Worm (Caenorhabditis elegans) whole organism, young adult: ENCODE data around the gene ugt-62.

Source experiments
- B0261.1 ChIP-seq: sonication (generic microtip); optimal IDR thresholded peaks from 2 replicates; lab custom pipeline; 2016; ENCODE audit warnings: mild to moderate bottlenecking, missing genetic modification characterization, moderate library complexity, missing compliant biosample characterization
- C06A6.2 ChIP-seq: fragments of 200-800 bp; sonication (Bioruptor generic); conservative IDR thresholded peaks from 2 replicates; pipeline ENCODE4 v1.3.6; 2022; ENCODE audit warnings: missing genetic modification characterization, missing compliant biosample characterization
- D2030.7 ChIP-seq: fragments of 200-800 bp; sonication (Bioruptor generic); IDR thresholded peaks from 2 replicates; pipeline ENCODE4 v1.3.6; 2022; ENCODE audit warnings: missing genetic modification reagents, missing genetic modification characterization, missing compliant biosample characterization
- F10E7.11 ChIP-seq: sonication (generic microtip); optimal IDR thresholded peaks from 2 replicates; lab custom pipeline; 2017; ENCODE audit warnings: mild to moderate bottlenecking, missing genetic modification characterization, moderate library complexity, missing compliant biosample characterization
- F23B12.7 ChIP-seq: sonication (generic microtip); optimal IDR thresholded peaks from 2 replicates; lab custom pipeline; 2017; ENCODE audit warnings: missing genetic modification characterization, mild to moderate bottlenecking, missing compliant biosample characterization, antibody characterized with exemption, moderate library complexity; ENCODE audit not compliant: insufficient read depth
- F33H1.4 ChIP-seq: fragments of 200-800 bp; sonication (Bioruptor generic); IDR thresholded peaks from 2 replicates; pipeline ENCODE4 v1.3.6; 2022; ENCODE audit warnings: missing genetic modification reagents, missing genetic modification characterization, missing compliant biosample characterization
- F37B4.10 ChIP-seq: fragments of 200-800 bp; sonication (Bioruptor generic); IDR thresholded peaks from 2 replicates; pipeline ENCODE4 v1.3.6; 2022; ENCODE audit warnings: missing genetic modification characterization, missing compliant biosample characterization
- K12H6.12 ChIP-seq: fragments of 200-800 bp; sonication (Bioruptor generic); optimal IDR thresholded peaks from 2 replicates; lab custom pipeline; 2018; ENCODE audit warnings: mild to moderate bottlenecking, missing genetic modification characterization, missing compliant biosample characterization
- T26A5.8 ChIP-seq: sonication (generic microtip); optimal IDR thresholded peaks from 2 replicates; lab custom pipeline; 2016; ENCODE audit warnings: missing genetic modification characterization, missing compliant biosample characterization
- Y67H2A.10 ChIP-seq: fragments of 200-800 bp; sonication (Bioruptor generic); conservative IDR thresholded peaks from 2 replicates; pipeline ENCODE4 v1.3.6; 2022; ENCODE audit warnings: missing genetic modification reagents, missing genetic modification characterization, missing compliant biosample characterization
- Y79H2A.3 ChIP-seq: fragments of 200-800 bp; sonication (Bioruptor generic); conservative IDR thresholded peaks from 2 replicates; pipeline ENCODE4 v1.3.6; 2022; ENCODE audit warnings: missing genetic modification reagents, missing genetic modification characterization, missing compliant biosample characterization
- Y95B8A.8 ChIP-seq: fragments of 200-800 bp; sonication (Bioruptor generic); IDR thresholded peaks from 2 replicates; pipeline ENCODE4 v1.3.6; 2022; ENCODE audit warnings: missing genetic modification reagents, missing genetic modification characterization, missing compliant biosample characterization
- attf-6 ChIP-seq: fragments of 200-800 bp; sonication (Bioruptor generic); IDR thresholded peaks from 2 replicates; pipeline ENCODE4 v1.3.6; 2022; ENCODE audit warnings: missing genetic modification reagents, missing genetic modification characterization, missing compliant biosample characterization
- bed-1 ChIP-seq: fragments of 200-800 bp; sonication (Bioruptor generic); IDR thresholded peaks from 2 replicates; pipeline ENCODE4 v1.3.6; 2022; ENCODE audit warnings: missing genetic modification reagents, missing genetic modification characterization, missing compliant biosample characterization
- cebp-1 ChIP-seq, 2 experiments: fragments of 200-800 bp in 1 of 2; sonication (Bioruptor generic) in 1 of 2; sonication (generic microtip) in 1 of 2; IDR thresholded peaks in 1 of 2; optimal IDR thresholded peaks in 1 of 2; 2 replicates each; pipeline versions ENCODE4 v1.3.6 to Lab custom; 2017 to 2022; ENCODE audit warnings: missing compliant biosample characterization in 2 of 2, missing genetic modification characterization in 2 of 2, mild to moderate bottlenecking in 1 of 2, missing genetic modification reagents in 1 of 2, moderate library complexity in 1 of 2
- cebp-2 ChIP-seq: fragments of 200-800 bp; sonication (Bioruptor generic); IDR thresholded peaks from 2 replicates; pipeline ENCODE4 v1.3.6; 2022; ENCODE audit warnings: missing genetic modification characterization, missing compliant biosample characterization
- ceh-100 ChIP-seq: fragments of 200-800 bp; sonication (Bioruptor generic); IDR thresholded peaks from 2 replicates; pipeline ENCODE4 v1.3.6; 2022; ENCODE audit warnings: missing genetic modification reagents, missing genetic modification characterization, missing compliant biosample characterization
- ceh-40 ChIP-seq: fragments of 200-800 bp; sonication (Bioruptor generic); IDR thresholded peaks from 2 replicates; pipeline ENCODE4 v1.3.6; 2022; ENCODE audit warnings: missing genetic modification characterization, missing compliant biosample characterization
- ceh-58 ChIP-seq: fragments of 200-800 bp; sonication (Bioruptor generic); IDR thresholded peaks from 2 replicates; pipeline ENCODE4 v1.3.6; 2022; ENCODE audit warnings: missing genetic modification characterization, missing compliant biosample characterization
- ceh-79 ChIP-seq: sonication (generic microtip); optimal IDR thresholded peaks from 2 replicates; lab custom pipeline; 2017; ENCODE audit warnings: mild to moderate bottlenecking, missing genetic modification characterization, missing compliant biosample characterization
- efl-1 ChIP-seq: fragments of 150-350 bp; optimal IDR thresholded peaks from 2 replicates; lab custom pipeline; 2014; ENCODE audit warnings: missing biosample characterization, missing genetic modification reagents, missing genetic modification characterization
- egl-44 ChIP-seq: fragments of 200-800 bp; sonication (Bioruptor generic); IDR thresholded peaks from 2 replicates; pipeline ENCODE4 v1.3.6; 2022; ENCODE audit warnings: missing genetic modification reagents, missing genetic modification characterization, missing compliant biosample characterization
- egrh-3 ChIP-seq: fragments of 200-800 bp; sonication (Bioruptor generic); IDR thresholded peaks from 2 replicates; pipeline ENCODE4 v1.3.6; 2022; ENCODE audit warnings: missing genetic modification reagents, missing genetic modification characterization, missing compliant biosample characterization
- fkh-3 ChIP-seq: sonication (generic microtip); optimal IDR thresholded peaks from 2 replicates; lab custom pipeline; 2016; ENCODE audit warnings: mild to moderate bottlenecking, missing genetic modification characterization, missing compliant biosample characterization
- him-1 ChIP-seq: sonication (generic microtip); optimal IDR thresholded peaks from 2 replicates; lab custom pipeline; 2016; ENCODE audit warnings: missing genotype, missing genetic modification reagents, missing genetic modification characterization, missing compliant biosample characterization
- hlh-26 ChIP-seq: fragments of 200-800 bp; sonication (Bioruptor generic); conservative IDR thresholded peaks from 2 replicates; pipeline ENCODE4 v1.3.6; 2022; ENCODE audit warnings: missing genetic modification reagents, missing genetic modification characterization, missing compliant biosample characterization
- hmg-1.2 ChIP-seq: fragments of 200-800 bp; sonication (Bioruptor generic); IDR thresholded peaks from 2 replicates; pipeline ENCODE4 v1.3.6; 2022; ENCODE audit warnings: missing genetic modification reagents, missing genetic modification characterization, missing compliant biosample characterization
- let-526 ChIP-seq: fragments of 200-800 bp; sonication (Bioruptor generic); IDR thresholded peaks from 2 replicates; pipeline ENCODE4 v1.3.6; 2022; ENCODE audit warnings: missing genetic modification reagents, missing genetic modification characterization, missing compliant biosample characterization
- lin-35 ChIP-seq, 3 experiments: fragments of 150-350 bp in 2 of 3; sonication (generic microtip) in 1 of 3; optimal IDR thresholded peaks; 2 replicates each; lab custom pipeline; 2014 to 2018; ENCODE audit warnings: missing biosample characterization in 3 of 3, missing genetic modification characterization in 3 of 3, missing genetic modification reagents in 3 of 3
- lin-54 ChIP-seq: fragments of 200-800 bp; sonication (Bioruptor generic); optimal IDR thresholded peaks from 2 replicates; lab custom pipeline; 2018; ENCODE audit warnings: mild to moderate bottlenecking, missing genetic modification characterization, missing compliant biosample characterization
- lsl-1 ChIP-seq: fragments of 200-800 bp; sonication (Bioruptor generic); optimal IDR thresholded peaks from 2 replicates; lab custom pipeline; 2018; ENCODE audit warnings: mild to moderate bottlenecking, missing genetic modification characterization, moderate library complexity, missing compliant biosample characterization
- madf-10 ChIP-seq: sonication (generic microtip); optimal IDR thresholded peaks from 2 replicates; lab custom pipeline; 2016; ENCODE audit warnings: mild to moderate bottlenecking, missing genetic modification characterization, missing compliant biosample characterization
- mcd-1 ChIP-seq: fragments of 200-800 bp; sonication (Bioruptor generic); IDR thresholded peaks from 2 replicates; pipeline ENCODE4 v1.3.6; 2022; ENCODE audit warnings: missing genetic modification reagents, missing genetic modification characterization, missing compliant biosample characterization
- mel-28 ChIP-seq: sonication (generic microtip); optimal IDR thresholded peaks from 2 replicates; lab custom pipeline; 2016; ENCODE audit warnings: borderline replicate concordance, mild to moderate bottlenecking, missing genetic modification characterization, missing compliant biosample characterization
- mxl-1 ChIP-seq: sonication (generic microtip); optimal IDR thresholded peaks from 2 replicates; lab custom pipeline; 2016; ENCODE audit warnings: missing genetic modification characterization, missing compliant biosample characterization
- nhr-120 ChIP-seq: fragments of 200-800 bp; sonication (Bioruptor generic); IDR thresholded peaks from 2 replicates; pipeline ENCODE4 v1.3.6; 2022; ENCODE audit warnings: missing genetic modification characterization, missing compliant biosample characterization
- nhr-27 ChIP-seq: fragments of 200-800 bp; sonication (Bioruptor generic); optimal IDR thresholded peaks from 2 replicates; lab custom pipeline; 2018; ENCODE audit warnings: mild to moderate bottlenecking, missing genetic modification characterization, moderate library complexity, missing compliant biosample characterization
- nhr-80 ChIP-seq: sonication (generic microtip); optimal IDR thresholded peaks from 2 replicates; lab custom pipeline; 2016; ENCODE audit warnings: missing genetic modification characterization, missing compliant biosample characterization
- rpc-1 ChIP-seq, 2 experiments: fragments of 150-350 bp in 1 of 2; sonication (generic microtip) in 1 of 2; optimal IDR thresholded peaks; 2 replicates each; lab custom pipeline; 2014 to 2018; ENCODE audit warnings: missing biosample characterization in 1 of 2, missing genetic modification characterization in 1 of 2, missing genetic modification reagents in 1 of 2, missing genotype in 1 of 2
- snpc-3.4 ChIP-seq: sonication (generic microtip); optimal IDR thresholded peaks from 2 replicates; lab custom pipeline; 2017; ENCODE audit warnings: missing genetic modification characterization, mild to moderate bottlenecking, missing compliant biosample characterization, antibody characterized with exemption, moderate library complexity, missing genotype, missing genetic modification reagents
- somi-1 ChIP-seq: fragments of 200-800 bp; sonication (Bioruptor generic); optimal IDR thresholded peaks from 2 replicates; lab custom pipeline; 2018; ENCODE audit warnings: mild to moderate bottlenecking, missing genetic modification characterization, missing compliant biosample characterization
- sptf-2 ChIP-seq: fragments of 200-800 bp; sonication (Bioruptor generic); optimal IDR thresholded peaks from 2 replicates; lab custom pipeline; 2018; ENCODE audit warnings: mild to moderate bottlenecking, missing genetic modification characterization, missing compliant biosample characterization
- ztf-22 ChIP-seq: fragments of 200-800 bp; sonication (Bioruptor generic); optimal IDR thresholded peaks from 2 replicates; lab custom pipeline; 2018; ENCODE audit warnings: mild to moderate bottlenecking, missing genetic modification characterization, moderate library complexity, missing compliant biosample characterization
- ztf-26 ChIP-seq: sonication (generic microtip); optimal IDR thresholded peaks from 2 replicates; lab custom pipeline; 2017; ENCODE audit warnings: missing genetic modification characterization, missing compliant biosample characterization
- ztf-28 ChIP-seq: fragments of 200-800 bp; sonication (Bioruptor generic); IDR thresholded peaks from 2 replicates; pipeline ENCODE4 v1.3.6; 2022; ENCODE audit warnings: missing genetic modification reagents, missing genetic modification characterization, missing compliant biosample characterization
- ztf-6 ChIP-seq: fragments of 200-800 bp; sonication (Bioruptor generic); IDR thresholded peaks from 2 replicates; pipeline ENCODE4 v1.3.6; 2022; ENCODE audit warnings: missing genetic modification reagents, missing genetic modification characterization, missing compliant biosample characterization

ugt-62 gene

ce11 chrIII:4551963-4552362 lies 11.5 kb upstream of the ugt-62 start (continued):
- no peak for TF ChIP-seq F23B12.7 (tag; lab: Kevin White, UChicago)
- no peak for TF ChIP-seq nhr-27 (tag; lab: Kevin White, UChicago)
- peak; percentile 79 for TF ChIP-seq K12H6.12 (tag; lab: Kevin White, UChicago)
- TF ChIP-seq ceh-79 (tag; lab: Kevin White, UChicago): no peak
- no peak for TF ChIP-seq lin-35 (GFP tag; optimal IDR thresholded peaks at IDR 0.05; lab: Kevin White, UChicago)
- TF ChIP-seq rpc-1 (optimal IDR thresholded peaks at IDR 0.05; lab: Kevin White, UChicago): no peak
- TF ChIP-seq rpc-1 (tag; optimal IDR thresholded peaks at IDR 0.05; lab: Kevin White, UChicago): no peak
- peak; percentile 42; the same call in 1 of the 2 replicates for TF ChIP-seq cebp-1 (GFP tag; IDR thresholded peaks at IDR 0.05; lab: Robert Waterston, UW)
- peak; percentile 73 for TF ChIP-seq cebp-1 (tag; optimal IDR thresholded peaks at IDR 0.05; lab: Kevin White, UChicago)
- TF ChIP-seq hmg-1.2: peak; percentile 68; the same call in 1 of the 2 replicates
- TF ChIP-seq F10E7.11 (tag; lab: Kevin White, UChicago): no peak
- TF ChIP-seq egrh-3 (GFP tag; lab: Robert Waterston, UW): peak; percentile 56
- TF ChIP-seq lin-54 (GFP tag; lab: Kevin White, UChicago): peak; percentile 40
- TF ChIP-seq ztf-26 (tag; lab: Kevin White, UChicago): no peak
- no peak for TF ChIP-seq ztf-6 (GFP tag; lab: Robert Waterston, UW)
- peak; percentile 98 for TF ChIP-seq nhr-80 (tag; lab: Kevin White, UChicago)
- TF ChIP-seq fkh-3: no peak
- no peak for TF ChIP-seq mel-28 (tag; lab: Kevin White, UChicago)
- TF ChIP-seq him-1: no peak
- TF ChIP-seq lsl-1 (GFP tag; lab: Kevin White, UChicago): no peak
- no peak for TF ChIP-seq D2030.7 (GFP tag; lab: Robert Waterston, UW)
- TF ChIP-seq egl-44 (GFP tag; lab: Robert Waterston, UW): no peak
- no peak for TF ChIP-seq ztf-22
- no peak for TF ChIP-seq ceh-40 (GFP tag; lab: Robert Waterston, UW)
- TF ChIP-seq B0261.1 (tag; lab: Kevin White, UChicago): no peak
- no peak for TF ChIP-seq snpc-3.4 (tag; lab: Kevin White, UChicago)
- no peak for TF ChIP-seq Y79H2A.3 (GFP tag; lab: Robert Waterston, UW)
- no peak for TF ChIP-seq somi-1 (GFP tag; lab: Kevin White, UChicago)
- TF ChIP-seq F33H1.4: no peak
- TF ChIP-seq cebp-2 (GFP tag; lab: Robert Waterston, UW): no peak
- no peak for TF ChIP-seq mxl-1 (tag; lab: Kevin White, UChicago)
- TF ChIP-seq ceh-100 (GFP tag; lab: Robert Waterston, UW): no peak
- peak; percentile 43 for TF ChIP-seq madf-10 (tag; lab: Kevin White, UChicago)
- no peak for TF ChIP-seq efl-1 (GFP tag; lab: Kevin White, UChicago)
- TF ChIP-seq nhr-120 (GFP tag; lab: Robert Waterston, UW): no peak
- TF ChIP-seq Y95B8A.8 (GFP tag; lab: Robert Waterston, UW): no peak
- TF ChIP-seq C06A6.2 (GFP tag; lab: Robert Waterston, UW): no peak
- no peak for TF ChIP-seq let-526 (GFP tag; lab: Robert Waterston, UW)
- no peak for TF ChIP-seq sptf-2 (GFP tag; lab: Kevin White, UChicago)
- TF ChIP-seq hlh-26 (GFP tag; lab: Robert Waterston, UW): no peak
- no peak for TF ChIP-seq Y67H2A.10 (GFP tag; lab: Robert Waterston, UW)
- TF ChIP-seq bed-1 (GFP tag; lab: Robert Waterston, UW): no peak
- TF ChIP-seq attf-6 (GFP tag; lab: Robert Waterston, UW): no peak
- no peak for TF ChIP-seq T26A5.8 (tag; lab: Kevin White, UChicago)
- TF ChIP-seq mcd-1 (GFP tag; lab: Robert Waterston, UW): peak; percentile 65
- TF ChIP-seq F37B4.10 (GFP tag; lab: Robert Waterston, UW): no peak
- TF ChIP-seq ztf-28 (GFP tag; lab: Robert Waterston, UW): no peak
- no peak for TF ChIP-seq ceh-58 (GFP tag; lab: Robert Waterston, UW)
- TF ChIP-seq, all 124 proteins: peak for 28
